Comparison of ENCODE assay signal across 2 fruit fly cellular contexts in the genomic region with DNA sequence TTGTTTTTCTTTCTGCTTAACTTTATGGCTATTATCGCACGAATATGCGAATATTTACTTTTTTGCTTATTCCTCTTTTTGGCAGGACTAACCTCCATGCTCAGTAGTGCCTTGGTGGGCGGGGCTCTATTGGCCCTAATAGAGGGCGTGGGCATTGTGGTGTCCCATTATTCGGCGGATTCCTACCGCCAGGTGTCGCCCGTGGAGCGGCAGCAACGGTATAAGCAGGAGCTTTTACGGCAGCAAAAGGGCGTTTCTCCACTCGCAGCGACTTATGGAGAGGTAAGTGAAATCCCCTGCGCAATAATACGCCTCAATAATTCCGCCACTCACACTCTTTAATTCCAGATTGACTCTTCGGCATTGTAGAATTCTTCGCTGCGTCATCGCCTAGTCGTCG.
TF ChIP-seq lines count a peak whose summit lies in the region.

No protein-coding gene starts in this region.

TF ChIP-seq in whole organism, embryonic, 481 proteins besides CTCF, POLR2A, EP300 and RAD21 (continued from another document and continues in another):
- TF ChIP-seq dysf (GFP tag; IDR thresholded peaks at IDR 0.05; lab: Robert Waterston, UW) (peak; percentile 49; the same call in 1 of the 3 replicates), caup (GFP tag; optimal IDR thresholded peaks at IDR 0.05; lab: Kevin White, UChicago; ENCODE audit: severe bottlenecking) (peak; percentile 20), ash1 (GFP tag; optimal IDR thresholded peaks at IDR 0.05; lab: Kevin White, UChicago) (no peak), Fer1 (GFP tag; optimal IDR thresholded peaks at IDR 0.05; lab: Kevin White, UChicago) (peak; percentile 68), cg (GFP tag; optimal IDR thresholded peaks at IDR 0.05; lab: Kevin White, UChicago) (no peak), CG18599 (GFP tag; optimal IDR thresholded peaks at IDR 0.05; lab: Kevin White, UChicago) (peak; percentile 32), Hr3 (GFP tag; optimal IDR thresholded peaks at IDR 0.05; lab: Kevin White, UChicago) (peak; percentile 4), Xrp1 (GFP tag; IDR thresholded peaks at IDR 0.05; lab: Robert Waterston, UW) (peak; percentile 23; the same call in 1 of the 2 replicates), CG17361 (GFP tag; IDR thresholded peaks at IDR 0.05; lab: Robert Waterston, UW) (0 out of 3 replicates have a peak, but pooled peaks have one; percentile 17), NC2β (GFP tag; optimal IDR thresholded peaks at IDR 0.05; lab: Kevin White, UChicago) (peak; percentile 17), CG18619 (GFP tag; optimal IDR thresholded peaks at IDR 0.05; lab: Kevin White, UChicago) (no peak), Side (GFP tag; optimal IDR thresholded peaks at IDR 0.05; lab: Kevin White, UChicago) (no peak), Lpt (GFP tag; optimal IDR thresholded peaks at IDR 0.05; lab: Kevin White, UChicago) (no peak), CG11696 (GFP tag; IDR thresholded peaks at IDR 0.05; lab: Robert Waterston, UW) (no peak), vnd (GFP tag; IDR thresholded peaks at IDR 0.05; lab: Robert Waterston, UW; ENCODE audit: partially characterized antibody) (no peak), yki (optimal IDR thresholded peaks at IDR 0.05; lab: Kevin White, UChicago) (no peak), CkIIα-i1 (GFP tag; IDR thresholded peaks at IDR 0.05; lab: Robert Waterston, UW) (no peak), CG1024 (GFP tag; IDR thresholded peaks at IDR 0.05; lab: Robert Waterston, UW) (0 out of 2 replicates have a peak, but pooled peaks have one; percentile 31), CG10431 (GFP tag; optimal IDR thresholded peaks at IDR 0.05; lab: Kevin White, UChicago) (peak; percentile 1), Ssrp (tag; optimal IDR thresholded peaks at IDR 0.05; lab: Kevin White, UChicago) (no peak), ci (GFP tag; IDR thresholded peaks at IDR 0.05; lab: Robert Waterston, UW) (peak; percentile 83), CG30431 (GFP tag; optimal IDR thresholded peaks at IDR 0.05; lab: Kevin White, UChicago) (peak; percentile 13), HmgD (GFP tag; optimal IDR thresholded peaks at IDR 0.05; lab: Kevin White, UChicago) (no peak), CG34376 (GFP tag; optimal IDR thresholded peaks at IDR 0.05; lab: Kevin White, UChicago) (peak; percentile 3), Jarid2 (GFP tag; optimal IDR thresholded peaks at IDR 0.05; lab: Kevin White, UChicago) (peak; percentile 16), H2.0 (GFP tag; IDR thresholded peaks at IDR 0.05; lab: Robert Waterston, UW) (0 out of 2 replicates have a peak, but pooled peaks have one; percentile 21), ewg (GFP tag; optimal IDR thresholded peaks at IDR 0.05; lab: Kevin White, UChicago) (peak; percentile 23), chn (GFP tag; optimal IDR thresholded peaks at IDR 0.05; lab: Kevin White, UChicago) (peak; percentile 21), sr (GFP tag; IDR thresholded peaks at IDR 0.05; lab: Robert Waterston, UW) (0 out of 3 replicates have a peak, but pooled peaks have one; percentile 16), ase (GFP tag; IDR thresholded peaks at IDR 0.05; lab: Robert Waterston, UW) (no peak), Med (GFP tag; lab: Kevin White, UChicago) (peak; percentile 86), bcd (GFP tag; optimal IDR thresholded peaks at IDR 0.05; lab: Kevin White, UChicago) (peak; percentile 18), hkb (optimal IDR thresholded peaks at IDR 0.05; lab: Kevin White, UChicago) (no peak), hkb (GFP tag; IDR thresholded peaks at IDR 0.05; lab: Robert Waterston, UW) (peak; percentile 25; the same call in 1 of the 2 replicates), PHDP (tag; optimal IDR thresholded peaks at IDR 0.05; lab: Kevin White, UChicago) (peak; percentile 4), CG8924 (tag; optimal IDR thresholded peaks at IDR 0.05; lab: Kevin White, UChicago) (no peak), CG8388 (GFP tag; optimal IDR thresholded peaks at IDR 0.05; lab: Kevin White, UChicago) (no peak), bsh (GFP tag; optimal IDR thresholded peaks at IDR 0.05; lab: Kevin White, UChicago) (peak in 1 of 2 experiments; percentile 30), so (GFP tag; IDR thresholded peaks at IDR 0.05; lab: Robert Waterston, UW) (no peak), CG18262 (tag; optimal IDR thresholded peaks at IDR 0.05; lab: Kevin White, UChicago) (peak; percentile 1), CG12219 (GFP tag; optimal IDR thresholded peaks at IDR 0.05; lab: Kevin White, UChicago) (peak; percentile 51), salm (tag; optimal IDR thresholded peaks at IDR 0.05; lab: Kevin White, UChicago) (no peak), lmd (GFP tag; IDR thresholded peaks at IDR 0.05; lab: Robert Waterston, UW) (no peak), CoRest (tag; optimal IDR thresholded peaks at IDR 0.05; lab: Kevin White, UChicago) (no peak), ind (GFP tag; optimal IDR thresholded peaks at IDR 0.05; lab: Kevin White, UChicago) (peak; percentile 17), Sox102F (GFP tag; optimal IDR thresholded peaks at IDR 0.05; lab: Kevin White, UChicago) (peak; percentile 11), az2 (GFP tag; optimal IDR thresholded peaks at IDR 0.05; lab: Kevin White, UChicago) (no peak), fd102C (GFP tag; optimal IDR thresholded peaks at IDR 0.05; lab: Kevin White, UChicago) (no peak), CG4730 (GFP tag; IDR thresholded peaks at IDR 0.05; lab: Robert Waterston, UW) (0 out of 2 replicates have a peak, but pooled peaks have one; percentile 17), Hsf (GFP tag; optimal IDR thresholded peaks at IDR 0.05; lab: Kevin White, UChicago) (peak; percentile 19), Meics (GFP tag; optimal IDR thresholded peaks at IDR 0.05; lab: Kevin White, UChicago) (peak; percentile 50), CG3995 (GFP tag; optimal IDR thresholded peaks at IDR 0.05; lab: Kevin White, UChicago) (no peak), sd (tag; optimal IDR thresholded peaks at IDR 0.05; lab: Kevin White, UChicago) (peak; percentile 15), CG11085 (GFP tag; IDR thresholded peaks at IDR 0.05; lab: Robert Waterston, UW) (no peak), hb (GFP tag; IDR thresholded peaks at IDR 0.05; lab: Robert Waterston, UW; ENCODE audit: partially characterized antibody) (0 out of 3 replicates have a peak, but pooled peaks have one; percentile 40), CG7839 (tag; optimal IDR thresholded peaks at IDR 0.05; lab: Kevin White, UChicago) (peak; percentile 17), HHEX (GFP tag; optimal IDR thresholded peaks at IDR 0.05; lab: Kevin White, UChicago) (peak; percentile 48), CG16815 (GFP tag; optimal IDR thresholded peaks at IDR 0.05; lab: Kevin White, UChicago) (no peak), otp (GFP tag; IDR thresholded peaks at IDR 0.05; lab: Robert Waterston, UW) (0 out of 3 replicates have a peak, but pooled peaks have one; percentile 26), Ets65A (GFP tag; lab: Kevin White, UChicago) (peak; percentile 43), da (GFP tag; optimal IDR thresholded peaks at IDR 0.05; lab: Kevin White, UChicago) (no peak), Hr39 (optimal IDR thresholded peaks at IDR 0.05; lab: Kevin White, UChicago) (no peak), Bdp1 (GFP tag; optimal IDR thresholded peaks at IDR 0.05; lab: Kevin White, UChicago) (no peak)

TF ChIP-seq in whole organism, prepupa, 60 proteins besides CTCF, POLR2A, EP300 and RAD21 (continued from another document):
- no peak for TF ChIP-seq fd59A (GFP tag; optimal IDR thresholded peaks at IDR 0.05; lab: Kevin White, UChicago)
